Fruit fly (Drosophila melanogaster): ENCODE results near the gene dbe.

dbe gene

dm6 chr2L:825768-826263 is 43.8 kb downstream of the dbe start, which contains the start of the genes CG3862 and dock (continued):
- peak; percentile 66 for TF ChIP-seq fkh (GFP tag; optimal IDR thresholded peaks at IDR 0.05)
- no peak for TF ChIP-seq spab (GFP tag; optimal IDR thresholded peaks at IDR 0.05)
- no peak for TF ChIP-seq Blimp-1 (GFP tag; optimal IDR thresholded peaks at IDR 0.05)
- peak; percentile 21 for TF ChIP-seq CG32006 (GFP tag; optimal IDR thresholded peaks at IDR 0.05)
- TF ChIP-seq acj6 (GFP tag; optimal IDR thresholded peaks at IDR 0.05): no peak
- TF ChIP-seq Eip75B (GFP tag; optimal IDR thresholded peaks at IDR 0.05): peak; percentile 59
- peak; percentile 55 for TF ChIP-seq CG6808 (GFP tag; optimal IDR thresholded peaks at IDR 0.05)
- TF ChIP-seq CG3032 (tag; optimal IDR thresholded peaks at IDR 0.05): no peak
- TF ChIP-seq CG8119 (GFP tag; IDR thresholded peaks at IDR 0.05): peak; percentile 30; the same call in 1 of the 3 replicates
- TF ChIP-seq OdsH (GFP tag; optimal IDR thresholded peaks at IDR 0.05): no peak
- no peak for TF ChIP-seq Met (GFP tag; optimal IDR thresholded peaks at IDR 0.05)

dm6 chr2L:821986-822711 is 47.5 kb downstream of the dbe start:
- TF ChIP-seq fkh (GFP tag; optimal IDR thresholded peaks at IDR 0.05) (no peak), CG8319 (GFP tag; optimal IDR thresholded peaks at IDR 0.05) (no peak), Blimp-1 (GFP tag; optimal IDR thresholded peaks at IDR 0.05) (no peak), CG6854 (GFP tag; optimal IDR thresholded peaks at IDR 0.05) (no peak), lz (GFP tag; optimal IDR thresholded peaks at IDR 0.05) (no peak), CG8119 (GFP tag; IDR thresholded peaks at IDR 0.05) (0 out of 3 replicates have a peak, but pooled peaks have one; percentile 4), Ets96B (tag; optimal IDR thresholded peaks at IDR 0.05) (no peak), topi (GFP tag; optimal IDR thresholded peaks at IDR 0.05) (no peak), CG4318 (GFP tag; optimal IDR thresholded peaks at IDR 0.05) (no peak), spab (GFP tag; optimal IDR thresholded peaks at IDR 0.05) (no peak), CG6163 (GFP tag; IDR thresholded peaks at IDR 0.05) (no peak), salr (GFP tag; optimal IDR thresholded peaks at IDR 0.05) (no peak), svp (GFP tag) (peak; percentile 78), CG10669 (GFP tag; optimal IDR thresholded peaks at IDR 0.05) (no peak), CG7368 (GFP tag; optimal IDR thresholded peaks at IDR 0.05) (no peak), Lpt (GFP tag; optimal IDR thresholded peaks at IDR 0.05) (no peak), net (GFP tag; optimal IDR thresholded peaks at IDR 0.05) (no peak), Ets21C (GFP tag; optimal IDR thresholded peaks at IDR 0.05) (no peak), CG15336 (GFP tag; IDR thresholded peaks at IDR 0.05) (peak; percentile 14; the same call in 1 of the 2 replicates), ss (GFP tag; optimal IDR thresholded peaks at IDR 0.05) (no peak), Smox (GFP tag; optimal IDR thresholded peaks at IDR 0.05) (no peak), CG6808 (GFP tag; optimal IDR thresholded peaks at IDR 0.05) (no peak), achi (GFP tag; optimal IDR thresholded peaks at IDR 0.05) (no peak), CG32006 (GFP tag; optimal IDR thresholded peaks at IDR 0.05) (no peak), CG10631 (GFP tag; optimal IDR thresholded peaks at IDR 0.05) (no peak), Eip78C (GFP tag) (peak; percentile 73)

DNA sequence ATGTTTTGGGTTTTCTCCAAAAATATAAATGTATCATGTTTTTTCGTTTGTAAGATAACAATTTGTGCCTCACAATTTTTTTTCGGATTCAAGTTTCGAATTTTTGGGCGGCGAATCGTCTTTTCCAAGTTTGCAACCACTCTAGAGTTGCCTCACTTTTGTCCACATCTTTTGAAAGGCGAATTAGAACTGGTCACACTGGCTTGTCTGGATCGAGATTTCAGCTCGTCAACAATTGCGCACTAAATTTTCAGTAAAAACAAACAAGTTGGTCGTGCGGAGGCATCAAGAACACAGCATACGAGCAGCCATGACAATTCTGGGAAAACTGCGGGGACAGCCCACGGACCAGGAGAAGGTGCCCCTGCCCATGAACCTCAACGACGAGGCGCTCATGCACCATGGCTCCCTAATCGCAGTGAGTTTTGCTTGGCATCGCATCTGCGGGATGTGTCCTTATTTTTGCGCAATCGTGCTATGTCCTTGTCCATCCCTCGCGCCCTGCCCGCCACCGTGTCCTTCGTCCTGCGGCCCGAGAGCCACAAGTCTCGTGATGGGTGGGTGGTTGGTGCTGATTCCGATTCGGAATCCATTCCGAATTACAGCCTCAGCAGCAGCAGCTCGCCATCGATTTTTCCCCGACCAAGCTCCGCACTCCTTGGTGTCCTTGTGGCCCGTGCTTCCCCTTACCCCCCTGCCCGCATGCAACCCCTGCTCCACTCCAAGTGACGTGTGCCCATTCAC is 48.2 kb downstream of the dbe start, which contains the start of gene CG3662:
CG3662 (plus strand) TSS at position 48 of the 744 bp plus-strand sequence.
- TF ChIP-seq svp (GFP tag): peak; percentile 67
- TF ChIP-seq eg (GFP tag; IDR thresholded peaks at IDR 0.05): no peak
- TF ChIP-seq CG9139 (GFP tag; optimal IDR thresholded peaks at IDR 0.05): no peak
- TF ChIP-seq Sox14 (GFP tag; optimal IDR thresholded peaks at IDR 0.05): peak; percentile 1
- 0 out of 3 replicates have a peak, but pooled peaks have one; percentile 22 for TF ChIP-seq CG8119 (GFP tag; IDR thresholded peaks at IDR 0.05)
- peak; percentile 49 for TF ChIP-seq Eip78C (GFP tag)
- TF ChIP-seq fkh (GFP tag; optimal IDR thresholded peaks at IDR 0.05): peak; percentile 47
